Worm (Caenorhabditis elegans) whole organism, young adult: Measurements from ENCODE around the gene Y43F8A.2.

Experiments
- B0019.2 ChIP-seq: fragments of 200-800 bp; sonication (Bioruptor generic); conservative IDR thresholded peaks from 2 replicates; pipeline ENCODE4 v1.3.6; 2022; ENCODE audit warnings: missing genetic modification reagents, missing genetic modification characterization, missing compliant biosample characterization
- F10E7.11 ChIP-seq: sonication (generic microtip); optimal IDR thresholded peaks from 2 replicates; lab custom pipeline; 2017; ENCODE audit warnings: mild to moderate bottlenecking, missing genetic modification characterization, moderate library complexity, missing compliant biosample characterization
- F23B12.7 ChIP-seq: sonication (generic microtip); optimal IDR thresholded peaks from 2 replicates; lab custom pipeline; 2017; ENCODE audit warnings: missing genetic modification characterization, mild to moderate bottlenecking, missing compliant biosample characterization, antibody characterized with exemption, moderate library complexity; ENCODE audit not compliant: insufficient read depth
- F39B2.1 ChIP-seq: fragments of 200-800 bp; sonication (Bioruptor generic); IDR thresholded peaks from 2 replicates; pipeline ENCODE4 v1.3.6; 2022; ENCODE audit warnings: missing genetic modification reagents, missing genetic modification characterization, missing compliant biosample characterization
- F57C9.4 ChIP-seq: sonication (generic microtip); optimal IDR thresholded peaks from 2 replicates; lab custom pipeline; 2017; ENCODE audit warnings: mild to moderate bottlenecking, missing genetic modification characterization, missing compliant biosample characterization
- T26A5.8 ChIP-seq: sonication (generic microtip); optimal IDR thresholded peaks from 2 replicates; lab custom pipeline; 2016; ENCODE audit warnings: missing genetic modification characterization, missing compliant biosample characterization
- Y53G8AR.9 ChIP-seq: fragments of 200-800 bp; sonication (Bioruptor generic); conservative IDR thresholded peaks from 2 replicates; pipeline ENCODE4 v1.3.6; 2022; ENCODE audit warnings: missing genetic modification reagents, missing genetic modification characterization, missing compliant biosample characterization
- Y95B8A.8 ChIP-seq: fragments of 200-800 bp; sonication (Bioruptor generic); IDR thresholded peaks from 2 replicates; pipeline ENCODE4 v1.3.6; 2022; ENCODE audit warnings: missing genetic modification reagents, missing genetic modification characterization, missing compliant biosample characterization
- akir-1 ChIP-seq: fragments of 200-800 bp; sonication (Bioruptor generic); optimal IDR thresholded peaks from 2 replicates; lab custom pipeline; 2018; ENCODE audit warnings: mild to moderate bottlenecking, missing genetic modification characterization, moderate library complexity, missing compliant biosample characterization
- atf-7 ChIP-seq: sonication (generic microtip); optimal IDR thresholded peaks from 2 replicates; lab custom pipeline; 2017; ENCODE audit warnings: mild to moderate bottlenecking, missing genetic modification characterization, missing compliant biosample characterization
- attf-5 ChIP-seq: fragments of 200-800 bp; sonication (Bioruptor generic); optimal IDR thresholded peaks from 2 replicates; lab custom pipeline; 2018; ENCODE audit warnings: mild to moderate bottlenecking, missing genetic modification characterization, missing compliant biosample characterization
- bed-2 ChIP-seq: fragments of 200-800 bp; sonication (Bioruptor generic); IDR thresholded peaks from 2 replicates; pipeline ENCODE4 v1.3.6; 2022; ENCODE audit warnings: missing genetic modification reagents, missing genetic modification characterization, missing compliant biosample characterization
- ceh-27 ChIP-seq: fragments of 200-800 bp; sonication (Bioruptor generic); optimal IDR thresholded peaks from 2 replicates; lab custom pipeline; 2018; ENCODE audit warnings: mild to moderate bottlenecking, missing genetic modification characterization, moderate library complexity, missing compliant biosample characterization
- ceh-79 ChIP-seq: sonication (generic microtip); optimal IDR thresholded peaks from 2 replicates; lab custom pipeline; 2017; ENCODE audit warnings: mild to moderate bottlenecking, missing genetic modification characterization, missing compliant biosample characterization
- die-1 ChIP-seq: sonication (generic microtip); optimal IDR thresholded peaks from 2 replicates; lab custom pipeline; 2016; ENCODE audit warnings: missing genotype, mild to moderate bottlenecking, missing genetic modification characterization, missing compliant biosample characterization
- efl-1 ChIP-seq: fragments of 150-350 bp; optimal IDR thresholded peaks from 2 replicates; lab custom pipeline; 2014; ENCODE audit warnings: missing biosample characterization, missing genetic modification reagents, missing genetic modification characterization
- hlh-12 ChIP-seq: sonication (generic microtip); optimal IDR thresholded peaks from 2 replicates; lab custom pipeline; 2016; ENCODE audit warnings: missing genetic modification characterization, missing compliant biosample characterization
- hrde-1 ChIP-seq: sonication (generic microtip); optimal IDR thresholded peaks from 2 replicates; lab custom pipeline; 2016; ENCODE audit warnings: missing genetic modification characterization, mild to moderate bottlenecking, missing compliant biosample characterization, moderate library complexity, missing genotype, missing genetic modification reagents, borderline replicate concordance
- let-526 ChIP-seq: fragments of 200-800 bp; sonication (Bioruptor generic); IDR thresholded peaks from 2 replicates; pipeline ENCODE4 v1.3.6; 2022; ENCODE audit warnings: missing genetic modification reagents, missing genetic modification characterization, missing compliant biosample characterization
- lin-26 ChIP-seq: fragments of 200-800 bp; sonication (Bioruptor generic); IDR thresholded peaks from 2 replicates; pipeline ENCODE4 v1.3.6; 2022; ENCODE audit warnings: missing genetic modification reagents, missing genetic modification characterization, missing compliant biosample characterization
- lin-40 ChIP-seq: sonication (generic microtip); optimal IDR thresholded peaks from 2 replicates; lab custom pipeline; 2016; ENCODE audit warnings: missing genetic modification characterization, mild to moderate bottlenecking, missing compliant biosample characterization, missing genotype, missing genetic modification reagents
- lir-1 ChIP-seq: fragments of 200-800 bp; sonication (Bioruptor generic); conservative IDR thresholded peaks from 2 replicates; pipeline ENCODE4 v1.3.6; 2022; ENCODE audit warnings: missing genetic modification reagents, missing genetic modification characterization, missing compliant biosample characterization
- madf-3 ChIP-seq: fragments of 200-800 bp; sonication (Bioruptor generic); IDR thresholded peaks from 2 replicates; pipeline ENCODE4 v1.3.6; 2022; ENCODE audit warnings: missing genetic modification reagents, missing genetic modification characterization, missing compliant biosample characterization
- nfyb-1 ChIP-seq: fragments of 200-800 bp; sonication (Bioruptor generic); IDR thresholded peaks from 2 replicates; pipeline ENCODE4 v1.3.6; 2022; ENCODE audit warnings: missing genetic modification reagents, missing genetic modification characterization, missing compliant biosample characterization
- nhr-120 ChIP-seq: fragments of 200-800 bp; sonication (Bioruptor generic); IDR thresholded peaks from 2 replicates; pipeline ENCODE4 v1.3.6; 2022; ENCODE audit warnings: missing genetic modification characterization, missing compliant biosample characterization
- pbrm-1 ChIP-seq: fragments of 200-800 bp; sonication (Bioruptor generic); IDR thresholded peaks from 2 replicates; pipeline ENCODE4 v1.3.6; 2022; ENCODE audit warnings: missing genetic modification reagents, missing genetic modification characterization, missing compliant biosample characterization
- rec-8 ChIP-seq, 2 experiments: sonication (generic microtip); optimal IDR thresholded peaks; 2 replicates each; lab custom pipeline; 2016; ENCODE audit warnings: mild to moderate bottlenecking in 2 of 2, missing genetic modification characterization in 2 of 2, missing genetic modification reagents in 2 of 2, missing genotype in 2 of 2, missing biosample characterization in 1 of 2, missing compliant biosample characterization in 1 of 2, moderate library complexity in 1 of 2
- repo-1 ChIP-seq: sonication (generic microtip); optimal IDR thresholded peaks from 2 replicates; lab custom pipeline; 2017; ENCODE audit warnings: mild to moderate bottlenecking, missing genetic modification characterization, missing compliant biosample characterization
- rpc-1 ChIP-seq, 2 experiments: fragments of 150-350 bp in 1 of 2; sonication (generic microtip) in 1 of 2; optimal IDR thresholded peaks; 2 replicates each; lab custom pipeline; 2014 to 2018; ENCODE audit warnings: missing biosample characterization in 1 of 2, missing genetic modification characterization in 1 of 2, missing genetic modification reagents in 1 of 2, missing genotype in 1 of 2
- unc-62 ChIP-seq: fragments of 150-350 bp; optimal IDR thresholded peaks from 2 replicates; lab custom pipeline; 2014; ENCODE audit warnings: missing biosample characterization, missing genetic modification reagents, missing genetic modification characterization
- zfh-2 ChIP-seq: fragments of 200-800 bp; sonication (Bioruptor generic); conservative IDR thresholded peaks from 2 replicates; pipeline ENCODE4 v1.3.6; 2022; ENCODE audit warnings: missing genetic modification reagents, missing genetic modification characterization, missing compliant biosample characterization
- ztf-22 ChIP-seq: fragments of 200-800 bp; sonication (Bioruptor generic); optimal IDR thresholded peaks from 2 replicates; lab custom pipeline; 2018; ENCODE audit warnings: mild to moderate bottlenecking, missing genetic modification characterization, moderate library complexity, missing compliant biosample characterization
- ztf-25 ChIP-seq: fragments of 200-800 bp; sonication (Bioruptor generic); IDR thresholded peaks from 2 replicates; pipeline ENCODE4 v1.3.6; 2022; ENCODE audit warnings: missing genetic modification reagents, missing genetic modification characterization, missing compliant biosample characterization
- ztf-26 ChIP-seq: sonication (generic microtip); optimal IDR thresholded peaks from 2 replicates; lab custom pipeline; 2017; ENCODE audit warnings: missing genetic modification characterization, missing compliant biosample characterization
- ztf-3 ChIP-seq: fragments of 200-800 bp; sonication (Bioruptor generic); optimal IDR thresholded peaks from 2 replicates; lab custom pipeline; 2018; ENCODE audit warnings: mild to moderate bottlenecking, missing genetic modification characterization, missing compliant biosample characterization

Y43F8A.2 gene

DNA sequence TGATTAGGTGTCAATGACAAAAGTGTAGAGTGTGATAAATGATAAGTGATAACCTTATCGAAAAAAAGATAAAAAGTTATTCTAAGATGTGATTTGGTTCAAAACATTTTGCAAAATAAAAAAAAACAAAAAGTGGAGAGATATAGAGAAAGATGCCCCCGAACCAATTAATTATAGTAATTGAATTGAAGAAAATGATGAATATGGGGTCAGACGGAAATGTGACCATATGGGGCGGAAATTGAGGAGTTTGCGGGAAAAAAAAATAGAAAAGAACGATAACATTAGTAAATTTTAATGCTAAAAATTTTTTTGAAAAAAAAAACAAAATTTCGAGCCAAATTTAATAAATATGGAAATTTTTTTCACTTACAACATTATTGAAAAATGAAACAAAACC is 16.8 kb upstream of the Y43F8A.2 start:
- no peak for TF ChIP-seq F10E7.11 (tag; lab: Kevin White, UChicago)
- no peak for TF ChIP-seq ztf-22 (GFP tag; lab: Kevin White, UChicago)
- no peak for TF ChIP-seq let-526 (GFP tag; lab: Robert Waterston, UW)
- no peak for TF ChIP-seq lin-26 (GFP tag; lab: Robert Waterston, UW)
- TF ChIP-seq nfyb-1 (GFP tag; lab: Robert Waterston, UW) = no peak
- TF ChIP-seq ztf-3 (GFP tag; lab: Kevin White, UChicago) = no peak
- no peak for TF ChIP-seq B0019.2 (GFP tag; lab: Robert Waterston, UW)
- TF ChIP-seq unc-62 (GFP tag; lab: Kevin White, UChicago) = no peak
- no peak for TF ChIP-seq Y95B8A.8
- no peak for TF ChIP-seq lir-1 (GFP tag; lab: Robert Waterston, UW)
- TF ChIP-seq attf-5 = no peak
- no peak for TF ChIP-seq T26A5.8
- no peak for TF ChIP-seq hrde-1 (tag; lab: Kevin White, UChicago)
- no peak for TF ChIP-seq ztf-26 (tag; lab: Kevin White, UChicago)
- no peak for TF ChIP-seq lin-40 (tag; lab: Kevin White, UChicago)
- TF ChIP-seq pbrm-1 (GFP tag; lab: Robert Waterston, UW) = no peak
- TF ChIP-seq akir-1 (GFP tag; lab: Kevin White, UChicago) = no peak
- TF ChIP-seq hlh-12 = no peak

- TF ChIP-seq Y95B8A.8 (no peak), nhr-120 (0 out of 2 replicates have a peak, but pooled peaks have one; percentile 10), rpc-1 (optimal IDR thresholded peaks at IDR 0.05; lab: Kevin White, UChicago) (no peak), rpc-1 (tag; optimal IDR thresholded peaks at IDR 0.05; lab: Kevin White, UChicago) (peak; percentile 56), ztf-25 (GFP tag; lab: Robert Waterston, UW) (no peak), efl-1 (no peak)
These were observed 16.1 kb upstream of the Y43F8A.2 start for ce11 chrV:19355219-19355618.

ce11 chrV:19356717-19357116 is 14.6 kb upstream of the Y43F8A.2 start:
- TF ChIP-seq repo-1 (no peak), madf-3 (GFP tag; lab: Robert Waterston, UW) (no peak), F23B12.7 (tag; lab: Kevin White, UChicago) (no peak), ceh-79 (tag; lab: Kevin White, UChicago) (no peak), atf-7 (tag; lab: Kevin White, UChicago) (no peak), ceh-27 (GFP tag; lab: Kevin White, UChicago) (no peak), rec-8 (tag; optimal IDR thresholded peaks at IDR 0.05; lab: Kevin White, UChicago) (no peak), die-1 (tag; lab: Kevin White, UChicago) (no peak), lin-40 (tag; lab: Kevin White, UChicago) (no peak), Y53G8AR.9 (GFP tag; lab: Robert Waterston, UW) (no peak), bed-2 (no peak), F39B2.1 (GFP tag; lab: Robert Waterston, UW) (no peak)

DNA sequence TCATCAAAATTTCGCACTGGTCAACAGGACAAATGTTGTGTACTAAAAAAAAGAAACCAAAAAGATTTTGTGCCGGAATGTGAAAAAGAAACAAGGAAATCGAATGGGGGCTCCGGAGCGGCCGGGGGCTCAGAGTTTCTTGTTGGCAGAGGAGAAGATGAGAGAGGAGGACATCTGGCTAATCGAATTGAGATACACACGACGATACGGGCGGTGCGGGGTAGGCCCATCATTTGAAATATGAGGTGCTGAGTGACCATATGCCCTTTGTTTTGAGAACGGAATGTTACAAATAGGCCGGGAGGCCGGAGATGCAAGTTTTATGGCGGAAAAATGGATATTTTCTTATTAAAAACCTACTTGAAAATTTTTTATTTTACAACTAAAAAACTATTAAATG is 13.3 kb upstream of the Y43F8A.2 start:
- 0 out of 2 replicates have a peak, but pooled peaks have one; percentile 39 for TF ChIP-seq zfh-2 (GFP tag; lab: Robert Waterston, UW)
- TF ChIP-seq F57C9.4 (tag; lab: Kevin White, UChicago) = no peak
